Worm (Caenorhabditis elegans) whole organism, mixed stage, embryonic: ENCODE data around the gene Y43E12A.2.

Experiments
- M03D4.4 ChIP-seq: sonication (generic microtip); optimal IDR thresholded peaks from 2 replicates; lab custom pipeline; 2017; ENCODE audit warnings: mild to moderate bottlenecking, missing genetic modification characterization, missing compliant biosample characterization
- blmp-1 ChIP-seq: fragments of 150-350 bp; optimal IDR thresholded peaks from 2 replicates; lab custom pipeline; 2014; ENCODE audit warnings: missing biosample characterization, missing genetic modification characterization
- ceh-39 ChIP-seq: fragments of 150-350 bp; optimal IDR thresholded peaks from 2 replicates; lab custom pipeline; 2014; ENCODE audit warnings: missing biosample characterization, missing genetic modification characterization
- ceh-83 ChIP-seq: fragments of 200-800 bp; sonication (Bioruptor generic); optimal IDR thresholded peaks from 2 replicates; lab custom pipeline; 2018; ENCODE audit warnings: mild to moderate bottlenecking, missing genetic modification characterization, missing compliant biosample characterization
- ces-1 ChIP-seq: fragments of 150-350 bp; optimal IDR thresholded peaks from 2 replicates; lab custom pipeline; 2014; ENCODE audit warnings: missing biosample characterization, missing genetic modification reagents, missing genetic modification characterization
- cnd-1 ChIP-seq: fragments of 200-800 bp; sonication (Bioruptor generic); optimal IDR thresholded peaks from 2 replicates; lab custom pipeline; 2018; ENCODE audit warnings: mild to moderate bottlenecking, missing genetic modification characterization, missing compliant biosample characterization
- drap-1 ChIP-seq: fragments of 200-800 bp; sonication (Bioruptor generic); optimal IDR thresholded peaks from 3 replicates; lab custom pipeline; 2018; ENCODE audit warnings: mild to moderate bottlenecking, missing genetic modification characterization, missing compliant biosample characterization
- elt-1 ChIP-seq: sonication (generic microtip); optimal IDR thresholded peaks from 2 replicates; lab custom pipeline; 2017; ENCODE audit warnings: missing genetic modification characterization, mild to moderate bottlenecking, missing compliant biosample characterization, antibody characterized with exemption, moderate library complexity, borderline replicate concordance; ENCODE audit not compliant: insufficient read depth
- elt-3 ChIP-seq: fragments of 150-350 bp; optimal IDR thresholded peaks from 2 replicates; lab custom pipeline; 2014; ENCODE audit warnings: missing biosample characterization, missing genetic modification characterization
- flh-1 ChIP-seq: fragments of 200-800 bp; sonication (Bioruptor generic); optimal IDR thresholded peaks from 2 replicates; lab custom pipeline; 2018; ENCODE audit warnings: mild to moderate bottlenecking, missing genetic modification characterization, moderate library complexity, missing compliant biosample characterization
- hlh-1 ChIP-seq: fragments of 150-350 bp; optimal IDR thresholded peaks from 2 replicates; lab custom pipeline; 2014; ENCODE audit warnings: missing biosample characterization, missing genetic modification reagents, missing genetic modification characterization
- lin-13 ChIP-seq: fragments of 150-350 bp; optimal IDR thresholded peaks from 2 replicates; lab custom pipeline; 2014; ENCODE audit warnings: missing biosample characterization, missing genetic modification characterization
- lin-32 ChIP-seq: fragments of 200-800 bp; sonication (Bioruptor generic); optimal IDR thresholded peaks from 2 replicates; lab custom pipeline; 2018; ENCODE audit warnings: mild to moderate bottlenecking, missing genetic modification characterization, missing compliant biosample characterization
- lsy-2 ChIP-seq: fragments of 150-350 bp; optimal IDR thresholded peaks from 2 replicates; lab custom pipeline; 2014; ENCODE audit warnings: missing biosample characterization, missing genetic modification characterization
- mab-5 ChIP-seq: fragments of 150-350 bp; optimal IDR thresholded peaks from 2 replicates; lab custom pipeline; 2014; ENCODE audit warnings: missing biosample characterization, missing genetic modification characterization
- mep-1 ChIP-seq: fragments of 150-350 bp; optimal IDR thresholded peaks from 2 replicates; lab custom pipeline; 2017; ENCODE audit warnings: missing biosample characterization, missing genetic modification reagents, missing genetic modification characterization, inconsistent platforms
- mls-2 ChIP-seq: sonication (generic microtip); optimal IDR thresholded peaks from 2 replicates; lab custom pipeline; 2016; ENCODE audit warnings: mild to moderate bottlenecking, missing genetic modification characterization, moderate library complexity, missing compliant biosample characterization
- nhr-12 ChIP-seq: fragments of 150-350 bp; optimal IDR thresholded peaks from 2 replicates; lab custom pipeline; 2014; ENCODE audit warnings: missing biosample characterization, missing genetic modification characterization
- nhr-237 ChIP-seq: fragments of 150-350 bp; optimal IDR thresholded peaks from 2 replicates; lab custom pipeline; 2014; ENCODE audit warnings: missing biosample characterization, missing genetic modification characterization
- nhr-28 ChIP-seq: fragments of 150-350 bp; optimal IDR thresholded peaks from 2 replicates; lab custom pipeline; 2014; ENCODE audit warnings: missing biosample characterization, missing genetic modification characterization
- pha-4 ChIP-seq: fragments of 150-350 bp; optimal IDR thresholded peaks from 2 replicates; lab custom pipeline; 2018; ENCODE audit warnings: missing biosample characterization, missing genetic modification reagents, missing genetic modification characterization
- sem-2 ChIP-seq: fragments of 200-800 bp; sonication (Bioruptor generic); optimal IDR thresholded peaks from 2 replicates; lab custom pipeline; 2018; ENCODE audit warnings: mild to moderate bottlenecking, missing genetic modification characterization, missing compliant biosample characterization
- snpc-4 ChIP-seq: fragments of 150-350 bp; optimal IDR thresholded peaks from 2 replicates; lab custom pipeline; 2014; ENCODE audit warnings: missing biosample characterization, missing genetic modification characterization
- tbx-8 ChIP-seq: fragments of 200-800 bp; sonication (Bioruptor generic); optimal IDR thresholded peaks from 2 replicates; lab custom pipeline; 2018; ENCODE audit warnings: mild to moderate bottlenecking, missing genetic modification characterization, moderate library complexity, missing compliant biosample characterization
- unc-120 ChIP-seq: sonication (generic microtip); optimal IDR thresholded peaks from 2 replicates; lab custom pipeline; 2017; ENCODE audit warnings: missing genetic modification characterization, missing compliant biosample characterization; ENCODE audit not compliant: poor library complexity, severe bottlenecking
- unc-39 ChIP-seq: fragments of 150-350 bp; optimal IDR thresholded peaks from 2 replicates; lab custom pipeline; 2014; ENCODE audit warnings: missing biosample characterization, missing genetic modification characterization
- unc-62 ChIP-seq: fragments of 150-350 bp; optimal IDR thresholded peaks from 2 replicates; lab custom pipeline; 2014; ENCODE audit warnings: missing biosample characterization, missing genetic modification reagents, missing genetic modification characterization
- zip-8 ChIP-seq: fragments of 150-350 bp; optimal IDR thresholded peaks from 2 replicates; lab custom pipeline; 2014; ENCODE audit warnings: missing biosample characterization, missing genetic modification characterization

Y43E12A.2 gene

ce11 chrIV:11026648-11027047, 44.8 kb downstream of the Y43E12A.2 start:
- no peak for TF ChIP-seq elt-3 (tag; lab: Kevin White, UChicago)
- TF ChIP-seq lin-32 (GFP tag; lab: Kevin White, UChicago): no peak
- TF ChIP-seq unc-120 (tag; lab: Kevin White, UChicago): no peak
- peak; percentile 7 for TF ChIP-seq pha-4 (tag; lab: Kevin White, UChicago)
- TF ChIP-seq unc-39 (tag; lab: Kevin White, UChicago): no peak
- TF ChIP-seq zip-8 (tag; lab: Kevin White, UChicago): no peak
- peak; percentile 44 for TF ChIP-seq ces-1 (GFP tag; lab: Kevin White, UChicago)
- TF ChIP-seq M03D4.4 (tag; lab: Kevin White, UChicago): no peak
- TF ChIP-seq nhr-12 (tag; lab: Kevin White, UChicago): no peak
- TF ChIP-seq sem-2: no peak
- TF ChIP-seq snpc-4 (tag; lab: Kevin White, UChicago): no peak
- TF ChIP-seq ceh-39 (tag; lab: Kevin White, UChicago): peak; percentile 35
- no peak for TF ChIP-seq nhr-28 (tag; lab: Kevin White, UChicago)

DNA sequence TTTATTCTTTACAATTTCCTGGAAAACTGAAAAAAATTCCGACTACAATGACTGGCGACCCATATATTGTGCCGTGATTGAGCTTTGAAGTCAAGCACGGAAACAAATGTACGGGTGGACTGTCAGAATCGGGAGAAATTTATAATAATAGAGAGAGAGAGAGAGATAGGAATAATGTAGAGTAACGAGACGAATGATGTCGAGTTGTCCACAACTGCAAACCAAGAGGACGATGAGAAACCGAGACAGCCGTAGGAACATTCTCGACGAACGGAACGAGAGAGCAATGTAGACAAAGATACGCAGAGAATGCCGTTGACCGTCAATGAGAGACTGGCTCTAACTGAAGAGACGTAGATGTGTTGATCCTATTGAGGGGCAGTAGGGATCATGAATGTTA, 45.7 kb downstream of the Y43E12A.2 start:
- TF ChIP-seq hlh-1 (tag; lab: Kevin White, UChicago): peak; percentile 6
- peak; percentile 84 for TF ChIP-seq mls-2 (tag; lab: Kevin White, UChicago)
- peak; percentile 23 for TF ChIP-seq M03D4.4 (tag; lab: Kevin White, UChicago)
- TF ChIP-seq ces-1 (GFP tag; lab: Kevin White, UChicago): peak; percentile 72
- TF ChIP-seq pha-4 (tag; lab: Kevin White, UChicago): peak; percentile 97
- TF ChIP-seq elt-3 (tag; lab: Kevin White, UChicago): peak; percentile 38
- TF ChIP-seq lin-32 (GFP tag; lab: Kevin White, UChicago): peak; percentile 5
- TF ChIP-seq blmp-1 (tag; lab: Kevin White, UChicago): no peak
- peak; percentile 71 for TF ChIP-seq lsy-2 (tag; lab: Kevin White, UChicago)
- peak; percentile 90 for TF ChIP-seq lin-13 (tag; lab: Kevin White, UChicago)
- no peak for TF ChIP-seq flh-1
- TF ChIP-seq mep-1 (tag; lab: Kevin White, UChicago): peak; percentile 80
- no peak for TF ChIP-seq sem-2
- no peak for TF ChIP-seq nhr-237 (tag; lab: Kevin White, UChicago)
- no peak for TF ChIP-seq unc-39 (tag; lab: Kevin White, UChicago)
- peak; percentile 35 for TF ChIP-seq cnd-1
- peak; percentile 1 for TF ChIP-seq drap-1
- peak; percentile 69 for TF ChIP-seq ceh-39 (tag; lab: Kevin White, UChicago)
- TF ChIP-seq elt-1 (tag; lab: Kevin White, UChicago): peak; percentile 72
- TF ChIP-seq nhr-28 (tag; lab: Kevin White, UChicago): no peak
- peak; percentile 42 for TF ChIP-seq unc-120 (tag; lab: Kevin White, UChicago)
- peak; percentile 98 for TF ChIP-seq unc-62

ce11 chrIV:11029412-11029811, 47.6 kb downstream of the Y43E12A.2 start, which contains the start of gene hrg-5:
TSS of gene hrg-5 (minus strand) at chrIV:11029428.
- TF ChIP-seq ces-1 (GFP tag; lab: Kevin White, UChicago) (no peak), cnd-1 (no peak)
- TF ChIP-seq, all 35 proteins: peak for 0

DNA sequence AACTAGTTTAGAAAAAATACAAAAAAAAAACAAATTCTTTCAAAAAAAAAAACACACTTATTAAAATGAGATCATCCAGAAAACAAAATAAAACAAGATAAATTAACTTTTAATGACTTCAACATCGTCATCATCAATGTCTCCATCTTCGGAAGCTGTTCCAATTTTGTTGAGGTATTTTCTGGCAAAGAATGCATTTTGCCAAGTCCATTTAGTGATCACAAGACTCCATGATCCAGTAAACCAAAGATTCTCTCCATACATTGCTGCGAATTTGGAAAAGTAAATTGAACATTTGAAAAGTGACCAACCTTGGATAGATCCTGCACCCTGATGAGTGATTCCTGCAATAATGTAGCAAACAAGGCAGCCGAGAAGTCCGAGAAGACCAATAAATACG, 48.3 kb downstream of the Y43E12A.2 start:
- TF ChIP-seq snpc-4 (tag; lab: Kevin White, UChicago): no peak
- no peak for TF ChIP-seq nhr-28 (tag; lab: Kevin White, UChicago)
- no peak for TF ChIP-seq blmp-1 (tag; lab: Kevin White, UChicago)
- no peak for TF ChIP-seq sem-2
- TF ChIP-seq nhr-12 (tag; lab: Kevin White, UChicago): no peak
- no peak for TF ChIP-seq mls-2 (tag; lab: Kevin White, UChicago)
- no peak for TF ChIP-seq pha-4 (tag; lab: Kevin White, UChicago)
- TF ChIP-seq mep-1 (tag; lab: Kevin White, UChicago): no peak
- no peak for TF ChIP-seq elt-1 (tag; lab: Kevin White, UChicago)
- TF ChIP-seq, all 35 proteins: peak for 0

- no peak for TF ChIP-seq flh-1
- no peak for TF ChIP-seq nhr-237 (tag; lab: Kevin White, UChicago)
- no peak for TF ChIP-seq pha-4 (tag; lab: Kevin White, UChicago)
- TF ChIP-seq ceh-83 (GFP tag; lab: Kevin White, UChicago): no peak
- no peak for TF ChIP-seq mab-5 (tag; lab: Kevin White, UChicago)
- no peak for TF ChIP-seq tbx-8
- TF ChIP-seq lin-13 (tag; lab: Kevin White, UChicago): no peak
- TF ChIP-seq snpc-4 (tag; lab: Kevin White, UChicago): no peak
Measured at ce11 chrIV:11030893-11031292, 49.0 kb downstream of the Y43E12A.2 start, which contains the start of gene hrg-4. TSS of gene hrg-4 (minus strand) at chrIV:11030993.
